Worm (Caenorhabditis elegans) whole organism, L3 larva: ENCODE data around the gene popl-5.

Source experiments
- ceh-16 ChIP-seq: sonication (generic microtip); optimal IDR thresholded peaks from 2 replicates; lab custom pipeline; 2017; ENCODE audit warnings: missing biosample characterization, missing genetic modification characterization
- nhr-76 ChIP-seq: fragments of 150-350 bp; sonication (generic microtip); optimal IDR thresholded peaks from 5 replicates; lab custom pipeline; 2014; ENCODE audit warnings: missing biosample characterization, missing genetic modification characterization

DNA sequence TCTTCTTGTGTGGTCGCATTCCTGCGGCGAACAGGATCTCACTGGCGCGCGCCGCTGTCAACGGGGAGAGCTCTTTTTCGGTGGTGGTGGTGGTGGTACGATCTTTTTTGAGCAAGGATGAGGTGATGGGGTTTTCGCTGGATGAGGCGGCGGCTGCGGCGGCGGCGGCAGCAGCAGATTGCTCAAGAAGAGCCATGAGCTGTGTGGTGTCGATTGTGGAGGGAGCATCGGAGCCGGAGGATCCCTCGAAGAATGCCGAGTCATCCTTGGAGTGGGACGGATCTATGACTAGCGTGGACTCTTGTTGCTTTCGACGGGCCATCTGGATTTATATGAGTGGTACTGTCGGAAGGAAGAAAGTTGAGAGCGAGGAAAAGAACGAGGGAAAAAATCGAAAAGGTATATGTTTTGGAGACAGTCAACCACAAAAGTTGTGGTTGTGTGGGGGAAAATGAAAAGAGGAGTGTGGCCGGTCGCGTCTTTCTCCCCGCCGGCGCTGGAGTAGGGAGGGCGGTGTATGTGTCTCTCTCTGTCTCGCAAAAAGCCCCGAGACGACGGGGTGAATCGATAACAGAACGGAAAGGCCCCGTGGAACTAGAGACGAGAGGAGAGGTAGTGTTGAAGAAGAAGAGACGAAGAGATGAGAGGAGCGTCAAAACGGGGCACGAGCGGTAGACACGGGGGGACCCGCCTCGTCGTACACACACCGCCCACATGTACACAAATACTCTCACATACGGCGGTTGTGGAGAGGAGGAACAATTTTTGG, 20.5 kb downstream of the popl-5 start:
- TF ChIP-seq ceh-16 (tag; lab: Kevin White, UChicago) (no peak), nhr-76 (tag; lab: Kevin White, UChicago) (no peak)
